Fruit fly (Drosophila melanogaster) whole organism, embryonic: ENCODE data around the gene CG13024.
A peak's percentile ranks its signal among the peaks of the same experiment; 100 is the strongest.

Experiments used
- Asciz ChIP-seq: fragments of 200-800 bp; sonication (Bioruptor generic); optimal IDR thresholded peaks from 2 replicates; lab custom pipeline; 2017; ENCODE audit warnings: missing biosample characterization, mild to moderate bottlenecking, missing genetic modification characterization, missing genetic modification reagents
- Awh ChIP-seq: fragments of 200-800 bp; sonication (Bioruptor generic); IDR thresholded peaks from 2 replicates; pipeline ENCODE4, ENCODE4 v1.3.6; 2022; ENCODE audit warnings: missing biosample characterization, missing genetic modification characterization
- CG10462 ChIP-seq: fragments of 200-800 bp; sonication (Bioruptor generic); optimal IDR thresholded peaks from 2 replicates; lab custom pipeline; 2016; ENCODE audit warnings: missing biosample characterization, missing genetic modification characterization
- CG11247 ChIP-seq: fragments of 200-800 bp; sonication (Bioruptor generic); IDR thresholded peaks from 2 replicates; pipeline ENCODE4 v1.3.6; 2022; ENCODE audit warnings: missing biosample characterization, missing genetic modification characterization
- CG12744 ChIP-seq: fragments of 200-800 bp; sonication (Bioruptor generic); optimal IDR thresholded peaks from 2 replicates; lab custom pipeline; 2016; ENCODE audit warnings: missing biosample characterization, missing genetic modification characterization
- CG12769 ChIP-seq: fragments of 200-800 bp; sonication (Bioruptor generic); optimal IDR thresholded peaks from 2 replicates; lab custom pipeline; 2019; ENCODE audit warnings: missing biosample characterization, mild to moderate bottlenecking, missing genetic modification characterization, moderate library complexity
- CG13296 ChIP-seq: fragments of 200-800 bp; sonication (Bioruptor generic); optimal IDR thresholded peaks from 3 replicates; lab custom pipeline; 2018; ENCODE audit warnings: missing biosample characterization, mild to moderate bottlenecking, missing genetic modification characterization
- CG14441 ChIP-seq: fragments of 200-800 bp; sonication (Bioruptor generic); IDR thresholded peaks from 2 replicates; pipeline ENCODE4 v1.3.6; 2022; ENCODE audit warnings: missing biosample characterization, missing genetic modification characterization
- CG14667 ChIP-seq: fragments of 200-800 bp; sonication (Bioruptor generic); IDR thresholded peaks from 2 replicates; pipeline ENCODE4 v1.3.6; 2022; ENCODE audit warnings: missing biosample characterization, missing genetic modification characterization
- CG1602 ChIP-seq: fragments of 200-800 bp; sonication (Bioruptor generic); optimal IDR thresholded peaks from 3 replicates; lab custom pipeline; 2016; ENCODE audit warnings: missing biosample characterization, missing genetic modification characterization
- CG16863 ChIP-seq: fragments of 200-800 bp; sonication (Bioruptor generic); optimal IDR thresholded peaks from 3 replicates; lab custom pipeline; 2016; ENCODE audit warnings: missing biosample characterization, missing genetic modification characterization
- CG17568 ChIP-seq: fragments of 200-800 bp; sonication (Bioruptor generic); optimal IDR thresholded peaks from 2 replicates; lab custom pipeline; 2018; ENCODE audit warnings: missing biosample characterization, mild to moderate bottlenecking, missing genetic modification characterization, moderate library complexity
- CG33557 ChIP-seq: fragments of 200-800 bp; sonication (Bioruptor generic); optimal IDR thresholded peaks from 2 replicates; lab custom pipeline; 2019; ENCODE audit warnings: missing biosample characterization, mild to moderate bottlenecking, missing genetic modification characterization, moderate library complexity
- CG34422 ChIP-seq: fragments of 200-800 bp; sonication (Bioruptor generic); IDR thresholded peaks from 3 replicates; pipeline ENCODE4 v1.3.6; 2022; ENCODE audit warnings: missing biosample characterization, missing genetic modification characterization
- CG4617 ChIP-seq: fragments of 200-800 bp; sonication (Bioruptor generic); optimal IDR thresholded peaks from 3 replicates; lab custom pipeline; 2016; ENCODE audit warnings: missing biosample characterization, missing genetic modification characterization, borderline replicate concordance
- CG6689 ChIP-seq: fragments of 200-800 bp; sonication (Bioruptor generic); IDR thresholded peaks from 2 replicates; pipeline ENCODE4 v1.3.6; 2022; ENCODE audit warnings: missing biosample characterization, missing genetic modification characterization
- CG8290 ChIP-seq, 3 experiments: fragments of 200-800 bp; sonication (Bioruptor generic); optimal IDR thresholded peaks; 2 replicates each; lab custom pipeline; 2016 to 2019; ENCODE audit warnings: missing biosample characterization in 3 of 3, missing genetic modification characterization in 3 of 3, mild to moderate bottlenecking in 2 of 3, moderate library complexity in 1 of 3
- CG8924 ChIP-seq: fragments of 200-800 bp; optimal IDR thresholded peaks from 3 replicates; lab custom pipeline; 2019; ENCODE audit warnings: missing biosample characterization, mild to moderate bottlenecking, missing genetic modification characterization, moderate library complexity
- Deaf1 ChIP-seq: fragments of 200-800 bp; optimal IDR thresholded peaks from 3 replicates; lab custom pipeline; 2019; ENCODE audit warnings: missing biosample characterization, mild to moderate bottlenecking, missing genetic modification characterization, moderate library complexity
- E2f2 ChIP-seq: fragments of 200-800 bp; sonication (Bioruptor generic); IDR thresholded peaks from 2 replicates; pipeline ENCODE4 v1.3.6; 2022; ENCODE audit warnings: missing biosample characterization, missing genetic modification characterization
- ERR ChIP-seq: fragments of 200-800 bp; sonication (Bioruptor generic); optimal IDR thresholded peaks from 2 replicates; lab custom pipeline; 2016; ENCODE audit warnings: missing biosample characterization, missing genetic modification characterization
- HLHmδ ChIP-seq: fragments of 200-800 bp; sonication (Bioruptor generic); optimal IDR thresholded peaks from 2 replicates; lab custom pipeline; 2018; ENCODE audit warnings: missing biosample characterization, mild to moderate bottlenecking, missing genetic modification characterization, moderate library complexity
- Hey ChIP-seq: fragments of 200-800 bp; sonication (Bioruptor generic); optimal IDR thresholded peaks from 3 replicates; lab custom pipeline; 2018; ENCODE audit warnings: missing biosample characterization, mild to moderate bottlenecking, missing genetic modification characterization
- Lim3 ChIP-seq: fragments of 200-800 bp; sonication (Bioruptor generic); IDR thresholded peaks from 2 replicates; pipeline ENCODE4 v1.3.6; 2022; ENCODE audit warnings: missing biosample characterization, missing genetic modification characterization
- Mrtf ChIP-seq: fragments of 200-800 bp; sonication (Bioruptor generic); IDR thresholded peaks from 3 replicates; pipeline ENCODE4 v1.3.6; 2022; ENCODE audit warnings: missing biosample characterization, missing genetic modification characterization
- NC2β ChIP-seq: fragments of 200-800 bp; sonication (Bioruptor generic); optimal IDR thresholded peaks from 2 replicates; lab custom pipeline; 2016; ENCODE audit warnings: missing biosample characterization, missing genetic modification characterization
- NK7.1 ChIP-seq: fragments of 200-800 bp; sonication (Bioruptor generic); optimal IDR thresholded peaks from 3 replicates; lab custom pipeline; 2016; ENCODE audit warnings: missing biosample characterization, missing genetic modification characterization
- NfI ChIP-seq: fragments of 200-800 bp; sonication (Bioruptor generic); optimal IDR thresholded peaks from 3 replicates; lab custom pipeline; 2018; ENCODE audit warnings: missing biosample characterization, mild to moderate bottlenecking, missing genetic modification characterization, moderate library complexity
- Ravus ChIP-seq: fragments of 200-800 bp; sonication (Bioruptor generic); IDR thresholded peaks from 2 replicates; pipeline ENCODE4 v1.3.6; 2022; ENCODE audit warnings: missing biosample characterization, missing genetic modification characterization
- Rx ChIP-seq: fragments of 200-800 bp; sonication (Bioruptor generic); IDR thresholded peaks from 2 replicates; pipeline ENCODE4 v1.3.6; 2022; ENCODE audit warnings: missing biosample characterization, missing genetic modification characterization
- Six4 ChIP-seq: fragments of 200-800 bp; sonication (Bioruptor generic); optimal IDR thresholded peaks from 2 replicates; lab custom pipeline; 2016; ENCODE audit warnings: missing biosample characterization, missing genetic modification characterization
- Sox102F ChIP-seq: fragments of 200-800 bp; sonication (Bioruptor generic); optimal IDR thresholded peaks from 2 replicates; lab custom pipeline; 2018; ENCODE audit warnings: missing biosample characterization, mild to moderate bottlenecking, missing genetic modification characterization, moderate library complexity
- ara ChIP-seq: fragments of 200-800 bp; sonication (Bioruptor generic); IDR thresholded peaks from 2 replicates; pipeline ENCODE4 v1.3.6; 2022; ENCODE audit warnings: missing biosample characterization, missing genetic modification characterization
- ase ChIP-seq: fragments of 200-800 bp; sonication (Bioruptor generic); IDR thresholded peaks from 3 replicates; pipeline ENCODE4 v1.3.6; 2022; ENCODE audit warnings: missing biosample characterization, missing genetic modification characterization
- bsh ChIP-seq, 2 experiments: fragments of 200-800 bp; sonication (Bioruptor generic); optimal IDR thresholded peaks; 2 replicates each; lab custom pipeline; 2017 to 2018; ENCODE audit warnings: mild to moderate bottlenecking in 2 of 2, missing biosample characterization in 2 of 2, missing genetic modification characterization in 2 of 2, moderate library complexity in 1 of 2
- ci ChIP-seq: fragments of 200-800 bp; sonication (Bioruptor generic); IDR thresholded peaks from 3 replicates; pipeline ENCODE4 v1.3.6; 2022; ENCODE audit warnings: missing biosample characterization, missing genetic modification characterization
- dmrt11E ChIP-seq: fragments of 200-800 bp; sonication (Bioruptor generic); optimal IDR thresholded peaks from 3 replicates; lab custom pipeline; 2018; ENCODE audit warnings: missing biosample characterization, mild to moderate bottlenecking, missing genetic modification characterization, moderate library complexity
- ems ChIP-seq: fragments of 200-800 bp; sonication (Bioruptor generic); optimal IDR thresholded peaks from 3 replicates; lab custom pipeline; 2016; ENCODE audit warnings: missing biosample characterization, missing genetic modification characterization
- insv ChIP-seq, 2 experiments: fragments of 200-800 bp; sonication (Bioruptor generic); optimal IDR thresholded peaks; 3 replicates each; lab custom pipeline; 2016 to 2018; ENCODE audit warnings: missing biosample characterization in 2 of 2, missing genetic modification characterization in 2 of 2
- jumu ChIP-seq: fragments of 200-800 bp; sonication (Bioruptor generic); optimal IDR thresholded peaks from 3 replicates; lab custom pipeline; 2016; ENCODE audit warnings: missing biosample characterization, missing genetic modification characterization
- lmd ChIP-seq: fragments of 200-800 bp; sonication (Bioruptor generic); IDR thresholded peaks from 2 replicates; pipeline ENCODE4 v1.3.6; 2022; ENCODE audit warnings: missing biosample characterization, missing genetic modification characterization
- phol ChIP-seq: fragments of 200-800 bp; sonication (Bioruptor generic); optimal IDR thresholded peaks from 3 replicates; lab custom pipeline; 2018; ENCODE audit warnings: missing biosample characterization, mild to moderate bottlenecking, missing genetic modification characterization, moderate library complexity
- pros ChIP-seq: fragments of 200-800 bp; sonication (Bioruptor generic); optimal IDR thresholded peaks from 3 replicates; lab custom pipeline; 2019; ENCODE audit warnings: missing biosample characterization, mild to moderate bottlenecking, missing genetic modification characterization, moderate library complexity
- psq ChIP-seq: fragments of 200-800 bp; sonication (Bioruptor generic); optimal IDR thresholded peaks from 2 replicates; lab custom pipeline; 2017; ENCODE audit warnings: missing biosample characterization, missing genetic modification characterization
- seq ChIP-seq: fragments of 200-800 bp; sonication (Bioruptor generic); IDR thresholded peaks from 2 replicates; pipeline ENCODE4 v1.3.6; 2022; ENCODE audit warnings: missing biosample characterization, missing genetic modification characterization
- tgo ChIP-seq: fragments of 200-800 bp; sonication (Bioruptor generic); IDR thresholded peaks from 3 replicates; pipeline ENCODE4 v1.3.6; 2022; ENCODE audit warnings: missing biosample characterization, missing genetic modification characterization
- tll ChIP-seq, 2 experiments: fragments of 200-800 bp in 1 of 2; fragments of >200 bp in 1 of 2; sonication (Bioruptor generic) in 1 of 2; optimal IDR thresholded peaks; 2 replicates each; lab custom pipeline; 2017 to 2019; ENCODE audit warnings: missing biosample characterization in 2 of 2, missing genetic modification characterization in 2 of 2, mild to moderate bottlenecking in 1 of 2, moderate library complexity in 1 of 2
- ttk ChIP-seq: fragments of 200-800 bp; sonication (Bioruptor generic); IDR thresholded peaks from 2 replicates; pipeline ENCODE4 v2.1.2; 2022; ENCODE audit warnings: missing biosample characterization, missing genetic modification characterization
- zfh1 ChIP-seq: fragments of 200-800 bp; sonication (Bioruptor generic); IDR thresholded peaks from 3 replicates; pipeline ENCODE4 v1.3.6; 2022; ENCODE audit warnings: missing biosample characterization, missing genetic modification characterization

The CG13024 gene

dm6 chr3L:16769866-16770265, 59.0 kb downstream of the CG13024 start (continued):
- TF ChIP-seq CG17568 (GFP tag; lab: Kevin White, UChicago) (peak; percentile 25), pros (GFP tag; lab: Kevin White, UChicago) (peak; percentile 59), phol (tag; lab: Kevin White, UChicago) (no peak), zfh1 (0 out of 3 replicates have a peak, but pooled peaks have one; percentile 30), ERR (GFP tag; lab: Kevin White, UChicago) (no peak), seq (GFP tag; lab: Robert Waterston, UW) (no peak), CG10462 (GFP tag; lab: Kevin White, UChicago) (peak; percentile 21), CG33557 (GFP tag; lab: Kevin White, UChicago) (peak; percentile 29), bsh (GFP tag; optimal IDR thresholded peaks at IDR 0.05; lab: Kevin White, UChicago) (peak in 1 of 2 experiments; percentile 11), NC2β (GFP tag; lab: Kevin White, UChicago) (peak; percentile 8), ci (peak; percentile 79), CG6689 (GFP tag; lab: Robert Waterston, UW) (no peak), Lim3 (GFP tag; lab: Robert Waterston, UW) (no peak), CG4617 (GFP tag; lab: Kevin White, UChicago) (no peak), Hey (tag; lab: Kevin White, UChicago) (peak; percentile 48), Asciz (GFP tag; lab: Kevin White, UChicago) (peak; percentile 29), CG12744 (GFP tag; lab: Kevin White, UChicago) (no peak), CG8290 (GFP tag; optimal IDR thresholded peaks at IDR 0.05; lab: Kevin White, UChicago) (no peak), CG8290 (tag; optimal IDR thresholded peaks at IDR 0.05; lab: Kevin White, UChicago) (no peak), NK7.1 (GFP tag; lab: Kevin White, UChicago) (no peak), CG11247 (GFP tag; lab: Robert Waterston, UW) (peak; percentile 49; the same call in 1 of the 2 replicates), ara (GFP tag; lab: Robert Waterston, UW) (peak; percentile 35; the same call in 1 of the 2 replicates), ems (GFP tag; lab: Kevin White, UChicago) (no peak), Awh (GFP tag; lab: Robert Waterston, UW) (peak; percentile 34; the same call in 1 of the 2 replicates), jumu (GFP tag; lab: Kevin White, UChicago) (peak; percentile 3), Sox102F (GFP tag; lab: Kevin White, UChicago) (peak; percentile 2), CG34422 (GFP tag; lab: Robert Waterston, UW) (peak; percentile 47; the same call in 2 of the 3 replicates), CG16863 (GFP tag; lab: Kevin White, UChicago) (peak; percentile 41), HLHmδ (GFP tag; lab: Kevin White, UChicago) (peak; percentile 92), CG13296 (GFP tag; lab: Kevin White, UChicago) (peak; percentile 16), CG8924 (tag; lab: Kevin White, UChicago) (peak; percentile 29), ase (GFP tag; lab: Robert Waterston, UW) (peak; percentile 57; the same call in 2 of the 3 replicates), tll (GFP tag; optimal IDR thresholded peaks at IDR 0.05; lab: Kevin White, UChicago) (peak in 1 of 2 experiments; percentile 90), insv (GFP tag; optimal IDR thresholded peaks at IDR 0.05; lab: Kevin White, UChicago) (peak in 1 of 2 experiments; percentile 70), CG14667 (GFP tag; lab: Robert Waterston, UW) (no peak), NfI (GFP tag; lab: Kevin White, UChicago) (peak; percentile 31), psq (GFP tag; lab: Kevin White, UChicago) (peak; percentile 68)
- TF ChIP-seq, all 482 proteins: peak for 154

- TF ChIP-seq tgo (GFP tag; lab: Robert Waterston, UW), result peak; percentile 49; the same call in 2 of the 3 replicates
- TF ChIP-seq Rx, result 0 out of 2 replicates have a peak, but pooled peaks have one; percentile 22
- peak; percentile 42 for TF ChIP-seq CG1602
- TF ChIP-seq lmd (GFP tag; lab: Robert Waterston, UW), result peak; percentile 32; the same call in 1 of the 2 replicates
- TF ChIP-seq CG12769 (tag; lab: Kevin White, UChicago), result peak; percentile 48
- TF ChIP-seq dmrt11E (tag; lab: Kevin White, UChicago), result peak; percentile 69
- peak; percentile 27; the same call in 1 of the 2 replicates for TF ChIP-seq E2f2 (GFP tag; lab: Robert Waterston, UW)
- TF ChIP-seq Ravus (GFP tag; lab: Robert Waterston, UW), result no peak
- TF ChIP-seq Mrtf (GFP tag; lab: Robert Waterston, UW), result 0 out of 3 replicates have a peak, but pooled peaks have one; percentile 43
- TF ChIP-seq ttk, result peak; percentile 15; the same call in 1 of the 2 replicates
- TF ChIP-seq Six4 (GFP tag; lab: Kevin White, UChicago), result no peak
- 0 out of 2 replicates have a peak, but pooled peaks have one; percentile 44 for TF ChIP-seq CG14441
- TF ChIP-seq Deaf1 (tag; lab: Kevin White, UChicago), result no peak
These were observed 60.7 kb downstream of the CG13024 start for dm6 chr3L:16768001-16768652.
